Worm (Caenorhabditis elegans) whole organism, early embryonic: Measurements from ENCODE around the gene syd-9.

Experiments
- aly-1 ChIP-seq: sonication (generic microtip); optimal IDR thresholded peaks from 2 replicates; lab custom pipeline; 2016; ENCODE audit warnings: missing genetic modification characterization, missing compliant biosample characterization
- ceh-13 ChIP-seq: fragments of 200-800 bp; sonication (Bioruptor generic); optimal IDR thresholded peaks from 2 replicates; lab custom pipeline; 2018; ENCODE audit warnings: mild to moderate bottlenecking, missing genetic modification characterization, missing compliant biosample characterization
- hnd-1 ChIP-seq: sonication (generic microtip); optimal IDR thresholded peaks from 2 replicates; lab custom pipeline; 2016; ENCODE audit warnings: missing genetic modification characterization, missing compliant biosample characterization

- TF ChIP-seq hnd-1 (no peak), ceh-13 (GFP tag; lab: Kevin White, UChicago) (no peak), aly-1 (tag; lab: Kevin White, UChicago) (no peak)
These were observed 39.0 kb downstream of the syd-9 start, which contains the start of gene F46H5.5 for ce11 chrX:7256891-7257290.
